Worm (Caenorhabditis elegans): ENCODE data around the gene dhs-26.

DNA sequence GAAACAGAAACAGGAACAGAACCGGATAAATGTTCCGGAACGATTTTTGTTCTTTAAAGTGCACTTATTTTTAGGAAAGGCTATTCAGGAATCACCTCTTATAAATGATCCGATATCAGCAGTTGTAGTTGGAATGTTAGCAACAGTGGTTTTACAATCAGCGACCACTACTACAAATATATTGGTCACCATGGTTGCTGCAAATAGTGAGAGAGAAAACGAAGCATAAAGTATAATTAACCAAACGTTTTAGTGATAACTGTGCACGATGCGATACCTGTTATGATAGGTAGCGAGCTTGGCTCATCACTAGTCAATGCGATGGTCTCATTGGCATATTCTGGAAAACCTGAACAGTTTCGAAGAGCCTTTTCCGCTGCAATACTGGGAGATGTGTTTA lies 7.1 kb upstream of the dhs-26 start:
- TF ChIP-seq crh-2 (tag; optimal IDR thresholded peaks at IDR 0.05), result no peak
- TF ChIP-seq lin-13 (GFP tag; optimal IDR thresholded peaks at IDR 0.05), result no peak
- TF ChIP-seq sma-9 (GFP tag; optimal IDR thresholded peaks at IDR 0.05), result no peak
- no peak for TF ChIP-seq sma-9 (tag; optimal IDR thresholded peaks at IDR 0.05)
- no peak for TF ChIP-seq mbf-1 (tag; optimal IDR thresholded peaks at IDR 0.05)
- TF ChIP-seq ztf-4 (tag; optimal IDR thresholded peaks at IDR 0.05), result no peak
- no peak for TF ChIP-seq unc-39 (tag; optimal IDR thresholded peaks at IDR 0.05)
- no peak for TF ChIP-seq mdl-1 (tag; optimal IDR thresholded peaks at IDR 0.05)

All from whole organism, L2 larva.